Fruit fly (Drosophila melanogaster) whole organism, embryonic: Measurements from ENCODE around the gene CG42240.

Experiments
- Ada2b ChIP-seq: fragments of 200-800 bp; sonication (Bioruptor generic); IDR thresholded peaks from 2 replicates; pipeline ENCODE4 v1.3.6; 2022; ENCODE audit warnings: missing biosample characterization, missing genetic modification characterization
- Bdp1 ChIP-seq: fragments of 200-800 bp; sonication (Bioruptor generic); optimal IDR thresholded peaks from 3 replicates; lab custom pipeline; 2016; ENCODE audit warnings: missing biosample characterization, missing genetic modification characterization
- CG12744 ChIP-seq: fragments of 200-800 bp; sonication (Bioruptor generic); optimal IDR thresholded peaks from 2 replicates; lab custom pipeline; 2016; ENCODE audit warnings: missing biosample characterization, missing genetic modification characterization
- CG14710 ChIP-seq: fragments of 200-800 bp; sonication (Bioruptor generic); optimal IDR thresholded peaks from 3 replicates; lab custom pipeline; 2019; ENCODE audit warnings: missing biosample characterization, mild to moderate bottlenecking, missing genetic modification characterization, moderate library complexity
- CG14860 ChIP-seq: fragments of 200-800 bp; sonication (Bioruptor generic); IDR thresholded peaks from 3 replicates; pipeline ENCODE4 v1.3.6; 2022; ENCODE audit warnings: missing biosample characterization, missing genetic modification characterization; ENCODE audit not compliant: partially characterized antibody
- CG16779 ChIP-seq: fragments of 200-800 bp; sonication (Bioruptor generic); IDR thresholded peaks from 2 replicates; pipeline ENCODE4 v1.3.6; 2022; ENCODE audit warnings: missing biosample characterization, missing genetic modification characterization
- CG17385 ChIP-seq: fragments of 200-800 bp; sonication (Bioruptor generic); optimal IDR thresholded peaks from 3 replicates; lab custom pipeline; 2018; ENCODE audit warnings: missing biosample characterization, mild to moderate bottlenecking, missing genetic modification characterization
- CG17802 ChIP-seq: fragments of 200-800 bp; sonication (Bioruptor generic); optimal IDR thresholded peaks from 2 replicates; lab custom pipeline; 2018; ENCODE audit warnings: missing biosample characterization, mild to moderate bottlenecking, missing genetic modification characterization, moderate library complexity
- CG17912 ChIP-seq: fragments of 200-800 bp; sonication (Bioruptor generic); optimal IDR thresholded peaks from 2 replicates; lab custom pipeline; 2018; ENCODE audit warnings: missing biosample characterization, mild to moderate bottlenecking, missing genetic modification characterization
- CG18764 ChIP-seq: fragments of 200-800 bp; sonication (Bioruptor generic); optimal IDR thresholded peaks from 3 replicates; lab custom pipeline; 2016; ENCODE audit warnings: missing biosample characterization, missing genetic modification characterization
- CG2116 ChIP-seq: fragments of 200-800 bp; sonication (Bioruptor generic); optimal IDR thresholded peaks from 3 replicates; lab custom pipeline; 2018; ENCODE audit warnings: missing biosample characterization, mild to moderate bottlenecking, missing genetic modification characterization
- CG2120 ChIP-seq: fragments of 200-800 bp; sonication (Bioruptor generic); optimal IDR thresholded peaks from 3 replicates; lab custom pipeline; 2016; ENCODE audit warnings: missing biosample characterization, missing genetic modification characterization
- CG3065 ChIP-seq: fragments of 200-800 bp; sonication (Bioruptor generic); optimal IDR thresholded peaks from 2 replicates; lab custom pipeline; 2016; ENCODE audit warnings: missing biosample characterization, missing genetic modification characterization
- CG4360 ChIP-seq: fragments of 200-800 bp; sonication (Bioruptor generic); IDR thresholded peaks from 2 replicates; pipeline ENCODE4 v1.3.6; 2022; ENCODE audit warnings: missing biosample characterization, missing genetic modification characterization
- CG4730 ChIP-seq: fragments of 200-800 bp; sonication (Bioruptor generic); IDR thresholded peaks from 2 replicates; pipeline ENCODE4 v1.3.6; 2022; ENCODE audit warnings: missing biosample characterization, missing genetic modification characterization
- CG6683 ChIP-seq: fragments of 200-800 bp; sonication (Bioruptor generic); optimal IDR thresholded peaks from 2 replicates; lab custom pipeline; 2017; ENCODE audit warnings: missing biosample characterization, mild to moderate bottlenecking, missing genetic modification characterization, missing genetic modification reagents
- CG6791 ChIP-seq: fragments of 200-800 bp; sonication (Bioruptor generic); IDR thresholded peaks from 3 replicates; pipeline ENCODE4 v1.3.6; 2022; ENCODE audit warnings: missing biosample characterization, missing genetic modification characterization; ENCODE audit not compliant: partially characterized antibody
- CG9797 ChIP-seq: fragments of 200-800 bp; sonication (Bioruptor generic); optimal IDR thresholded peaks from 3 replicates; lab custom pipeline; 2018; ENCODE audit warnings: missing biosample characterization, mild to moderate bottlenecking, missing genetic modification characterization
- CHES-1-like ChIP-seq: fragments of 200-800 bp; sonication (Bioruptor generic); optimal IDR thresholded peaks from 2 replicates; lab custom pipeline; 2016; ENCODE audit warnings: missing biosample characterization, missing genetic modification characterization
- CrebB ChIP-seq: fragments of 200-800 bp; sonication (Bioruptor generic); optimal IDR thresholded peaks from 3 replicates; lab custom pipeline; 2018; ENCODE audit warnings: missing biosample characterization, mild to moderate bottlenecking, missing genetic modification characterization
- Dbx ChIP-seq: fragments of 200-800 bp; sonication (Bioruptor generic); IDR thresholded peaks from 3 replicates; pipeline ENCODE4 v1.3.6; 2022; ENCODE audit warnings: missing biosample characterization, missing genetic modification characterization
- Elba2 ChIP-seq: fragments of 200-800 bp; sonication (Bioruptor generic); optimal IDR thresholded peaks from 3 replicates; lab custom pipeline; 2016; ENCODE audit warnings: missing biosample characterization, missing genetic modification characterization
- Hand ChIP-seq: fragments of 200-800 bp; sonication (Bioruptor generic); optimal IDR thresholded peaks from 2 replicates; lab custom pipeline; 2017; ENCODE audit warnings: mild to moderate bottlenecking, missing biosample characterization, missing genetic modification reagents, missing genetic modification characterization
- Hmx ChIP-seq: fragments of 200-800 bp; sonication (Bioruptor generic); optimal IDR thresholded peaks from 2 replicates; lab custom pipeline; 2016; ENCODE audit warnings: missing biosample characterization, missing genetic modification characterization
- Kr ChIP-seq: fragments of 200-800 bp; sonication (Bioruptor generic); optimal IDR thresholded peaks from 2 replicates; lab custom pipeline; 2017; ENCODE audit warnings: missing biosample characterization, mild to moderate bottlenecking, missing genetic modification characterization
- Pdp1 ChIP-seq, 2 experiments: fragments of 200-800 bp; sonication (Bioruptor generic); optimal IDR thresholded peaks; 3 replicates each; lab custom pipeline; 2016; ENCODE audit warnings: missing biosample characterization in 2 of 2, missing genetic modification characterization in 2 of 2, mild to moderate bottlenecking in 1 of 2, moderate library complexity in 1 of 2
- Ptx1 ChIP-seq: fragments of 200-800 bp; sonication (Bioruptor generic); IDR thresholded peaks from 2 replicates; pipeline ENCODE4 v1.3.6; 2022; ENCODE audit warnings: missing biosample characterization, missing genetic modification characterization
- Sox102F ChIP-seq: fragments of 200-800 bp; sonication (Bioruptor generic); optimal IDR thresholded peaks from 2 replicates; lab custom pipeline; 2018; ENCODE audit warnings: missing biosample characterization, mild to moderate bottlenecking, missing genetic modification characterization, moderate library complexity
- Sry-β ChIP-seq: fragments of 200-800 bp; sonication (Bioruptor generic); optimal IDR thresholded peaks from 2 replicates; lab custom pipeline; 2018; ENCODE audit warnings: missing biosample characterization, mild to moderate bottlenecking, missing genetic modification characterization, moderate library complexity
- Taf1 ChIP-seq: fragments of 200-800 bp; sonication (Bioruptor generic); IDR thresholded peaks from 2 replicates; pipeline ENCODE4 v1.3.6; 2022; ENCODE audit warnings: missing biosample characterization, missing genetic modification characterization
- Xbp1 ChIP-seq: fragments of 200-800 bp; sonication (Bioruptor generic); optimal IDR thresholded peaks from 3 replicates; lab custom pipeline; 2016; ENCODE audit warnings: missing biosample characterization, mild to moderate bottlenecking, missing genetic modification characterization
- al ChIP-seq: fragments of 200-800 bp; sonication (Bioruptor generic); IDR thresholded peaks from 2 replicates; pipeline ENCODE4 v1.3.6; 2022; ENCODE audit warnings: missing biosample characterization, missing genetic modification characterization
- aop ChIP-seq: fragments of 200-800 bp; sonication (Bioruptor generic); IDR thresholded peaks from 2 replicates; pipeline ENCODE4 v1.3.6; 2022; ENCODE audit warnings: missing biosample characterization, missing genetic modification characterization
- ato ChIP-seq: fragments of 200-800 bp; sonication (Bioruptor generic); IDR thresholded peaks from 2 replicates; pipeline ENCODE4 v1.3.6; 2022; ENCODE audit warnings: missing biosample characterization, missing genetic modification characterization; ENCODE audit not compliant: partially characterized antibody
- caup ChIP-seq: fragments of 200-800 bp; sonication (Bioruptor generic); optimal IDR thresholded peaks from 3 replicates; lab custom pipeline; 2017; ENCODE audit warnings: missing biosample characterization, mild to moderate bottlenecking, missing genetic modification characterization, moderate library complexity; ENCODE audit not compliant: severe bottlenecking
- ems ChIP-seq: fragments of 200-800 bp; sonication (Bioruptor generic); optimal IDR thresholded peaks from 3 replicates; lab custom pipeline; 2016; ENCODE audit warnings: missing biosample characterization, missing genetic modification characterization
- exex ChIP-seq: fragments of 200-800 bp; sonication (Bioruptor generic); optimal IDR thresholded peaks from 4 replicates; lab custom pipeline; 2018; ENCODE audit warnings: missing biosample characterization, mild to moderate bottlenecking, missing genetic modification characterization, moderate library complexity
- gem ChIP-seq: fragments of 200-800 bp; sonication (Bioruptor generic); optimal IDR thresholded peaks from 2 replicates; lab custom pipeline; 2019; ENCODE audit warnings: missing biosample characterization, mild to moderate bottlenecking, missing genetic modification characterization, moderate library complexity
- gfzf ChIP-seq: fragments of 200-800 bp; sonication (Bioruptor generic); optimal IDR thresholded peaks from 2 replicates; lab custom pipeline; 2016; ENCODE audit warnings: missing biosample characterization, mild to moderate bottlenecking, missing genetic modification characterization, moderate library complexity
- her ChIP-seq: fragments of 200-800 bp; sonication (Bioruptor generic); optimal IDR thresholded peaks from 2 replicates; lab custom pipeline; 2016; ENCODE audit warnings: missing biosample characterization, missing genetic modification characterization
- ind ChIP-seq: fragments of 200-800 bp; sonication (Bioruptor generic); optimal IDR thresholded peaks from 3 replicates; lab custom pipeline; 2016; ENCODE audit warnings: missing biosample characterization, missing genetic modification characterization
- inv ChIP-seq: fragments of 200-800 bp; sonication (Bioruptor generic); IDR thresholded peaks from 2 replicates; pipeline ENCODE4 v1.3.6; 2022; ENCODE audit warnings: missing biosample characterization, missing genetic modification characterization; ENCODE audit not compliant: partially characterized antibody
- jumu ChIP-seq: fragments of 200-800 bp; sonication (Bioruptor generic); optimal IDR thresholded peaks from 3 replicates; lab custom pipeline; 2016; ENCODE audit warnings: missing biosample characterization, missing genetic modification characterization
- ken ChIP-seq: fragments of 200-800 bp; sonication (Bioruptor generic); IDR thresholded peaks from 3 replicates; pipeline ENCODE4 v1.3.6; 2022; ENCODE audit warnings: missing biosample characterization, missing genetic modification characterization
- lov ChIP-seq, 2 experiments: fragments of 200-800 bp in 1 of 2; fragments of >200 bp in 1 of 2; sonication (Bioruptor generic) in 1 of 2; IDR thresholded peaks in 1 of 2; optimal IDR thresholded peaks in 1 of 2; 2 replicates in 1 of 2; 3 replicates in 1 of 2; pipeline versions ENCODE4 v1.3.6 to Lab custom; 2017 to 2022; ENCODE audit warnings: missing biosample characterization in 1 of 2, missing genetic modification characterization in 1 of 2
- luna ChIP-seq: fragments of 200-800 bp; sonication (Bioruptor generic); optimal IDR thresholded peaks from 2 replicates; lab custom pipeline; 2016; ENCODE audit warnings: missing biosample characterization, missing genetic modification characterization
- stc ChIP-seq: fragments of 200-800 bp; sonication (Bioruptor generic); IDR thresholded peaks from 2 replicates; pipeline ENCODE4 v1.3.6; 2022; ENCODE audit warnings: missing biosample characterization, missing genetic modification characterization
- tgo ChIP-seq: fragments of 200-800 bp; sonication (Bioruptor generic); IDR thresholded peaks from 3 replicates; pipeline ENCODE4 v1.3.6; 2022; ENCODE audit warnings: missing biosample characterization, missing genetic modification characterization
- wdn ChIP-seq: fragments of 200-800 bp; sonication (Bioruptor generic); IDR thresholded peaks from 2 replicates; pipeline ENCODE4 v1.3.6; 2022; ENCODE audit warnings: missing biosample characterization, missing genetic modification characterization
- zfh2 ChIP-seq: fragments of 200-800 bp; sonication (Bioruptor generic); optimal IDR thresholded peaks from 2 replicates; lab custom pipeline; 2016; ENCODE audit warnings: missing biosample characterization, missing genetic modification characterization

Gene CG42240

DNA sequence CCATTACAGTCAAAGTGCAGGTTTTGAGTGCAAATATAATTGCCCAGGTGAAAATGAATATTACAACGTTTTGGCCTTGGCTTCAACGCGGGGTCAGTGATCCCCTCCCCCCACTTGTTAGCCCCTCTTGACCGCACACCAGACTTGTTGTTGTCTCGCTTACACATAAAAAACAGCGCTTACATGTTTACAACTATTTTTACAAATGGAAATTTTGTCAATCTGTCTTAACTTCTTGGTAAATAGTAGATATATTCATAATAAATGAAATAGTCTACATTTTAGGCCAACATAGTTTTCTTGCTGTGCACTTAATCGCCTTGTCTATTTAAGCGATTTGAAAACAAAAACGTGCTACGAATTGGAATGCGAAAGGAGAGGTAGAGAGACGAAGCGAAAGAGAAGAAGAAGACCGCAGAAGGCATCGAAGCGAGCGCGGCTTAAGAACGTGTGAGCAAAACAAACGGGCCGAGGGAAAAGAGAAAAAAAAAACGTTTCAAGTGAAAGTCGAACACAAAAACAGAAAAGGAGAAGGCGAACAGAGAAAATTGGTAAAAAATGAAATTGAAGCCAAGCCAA lies 9.4 kb downstream of the CG42240 start (continued):
- TF ChIP-seq tgo (GFP tag; lab: Robert Waterston, UW) = peak; percentile 68
- peak; percentile 20 for TF ChIP-seq Hmx
- TF ChIP-seq CG6683 = peak; percentile 10
- TF ChIP-seq Xbp1 (GFP tag; lab: Kevin White, UChicago) = peak; percentile 52
- TF ChIP-seq lov (optimal IDR thresholded peaks at IDR 0.05; lab: Kevin White, UChicago) = no peak
- no peak for TF ChIP-seq lov (GFP tag; IDR thresholded peaks at IDR 0.05; lab: Robert Waterston, UW)
- TF ChIP-seq jumu (GFP tag; lab: Kevin White, UChicago) = no peak
- peak; percentile 61 for TF ChIP-seq stc (GFP tag; lab: Robert Waterston, UW)
- TF ChIP-seq Sox102F (GFP tag; lab: Kevin White, UChicago) = peak; percentile 72
- TF ChIP-seq caup (GFP tag; lab: Kevin White, UChicago) = peak; percentile 61
- no peak for TF ChIP-seq wdn (GFP tag; lab: Robert Waterston, UW)
- peak; percentile 64 for TF ChIP-seq Ptx1 (GFP tag; lab: Robert Waterston, UW)
- TF ChIP-seq CG2116 = no peak
- no peak for TF ChIP-seq CG16779 (GFP tag; lab: Robert Waterston, UW)
- TF ChIP-seq CG18764 = peak; percentile 12
- no peak for TF ChIP-seq Elba2
- TF ChIP-seq gfzf (GFP tag; lab: Kevin White, UChicago) = no peak
- no peak for TF ChIP-seq inv
- TF ChIP-seq luna (GFP tag; lab: Kevin White, UChicago) = no peak
- TF ChIP-seq zfh2 (GFP tag; lab: Kevin White, UChicago) = no peak
- no peak for TF ChIP-seq CG12744 (GFP tag; lab: Kevin White, UChicago)
- peak; percentile 43; the same call in 1 of the 2 replicates for TF ChIP-seq CG4360 (GFP tag; lab: Robert Waterston, UW)
- no peak for TF ChIP-seq Bdp1 (GFP tag; lab: Kevin White, UChicago)
- no peak for TF ChIP-seq CG9797 (GFP tag; lab: Kevin White, UChicago)
- TF ChIP-seq ken (GFP tag; lab: Robert Waterston, UW) = 0 out of 3 replicates have a peak, but pooled peaks have one; percentile 46
- TF ChIP-seq aop (GFP tag; lab: Robert Waterston, UW) = no peak
- TF ChIP-seq CrebB (tag; lab: Kevin White, UChicago) = peak; percentile 42
- TF ChIP-seq CG6791 = no peak
- no peak for TF ChIP-seq Taf1
- no peak for TF ChIP-seq Sry-β (GFP tag; lab: Kevin White, UChicago)
- no peak for TF ChIP-seq CG3065 (GFP tag; lab: Kevin White, UChicago)
- no peak for TF ChIP-seq ato (GFP tag; lab: Robert Waterston, UW)
- peak; percentile 56 for TF ChIP-seq Ada2b (GFP tag; lab: Robert Waterston, UW)
- TF ChIP-seq CG17802 = peak; percentile 38
- TF ChIP-seq CG2120 (GFP tag; lab: Kevin White, UChicago) = peak; percentile 50
- no peak for TF ChIP-seq CG14860 (GFP tag; lab: Robert Waterston, UW)
- TF ChIP-seq exex = peak; percentile 24
- peak; percentile 53 for TF ChIP-seq ind (GFP tag; lab: Kevin White, UChicago)
- TF ChIP-seq CHES-1-like = no peak
- TF ChIP-seq CG14710 = peak; percentile 8
- peak; percentile 55; the same call in 1 of the 3 replicates for TF ChIP-seq Dbx
- TF ChIP-seq CG17912 (GFP tag; lab: Kevin White, UChicago) = no peak
- peak; percentile 41; the same call in 1 of the 2 replicates for TF ChIP-seq al (GFP tag; lab: Robert Waterston, UW)
- no peak for TF ChIP-seq Kr (GFP tag; lab: Kevin White, UChicago)
- TF ChIP-seq CG4730 (GFP tag; lab: Robert Waterston, UW) = no peak
- peak; percentile 71 for TF ChIP-seq gem (tag; lab: Kevin White, UChicago)
- peak; percentile 36 for TF ChIP-seq CG17385 (GFP tag; lab: Kevin White, UChicago)
- TF ChIP-seq her (GFP tag; lab: Kevin White, UChicago) = no peak
- TF ChIP-seq Hand (GFP tag; lab: Kevin White, UChicago) = no peak
- TF ChIP-seq ems (GFP tag; lab: Kevin White, UChicago) = peak; percentile 43
- TF ChIP-seq Pdp1 (GFP tag; optimal IDR thresholded peaks at IDR 0.05; lab: Kevin White, UChicago) = peak; percentile 25 to 51
